Worm (Caenorhabditis elegans): ENCODE measurements around the gene R09H10.2.
"Not testable (repeated sequence)": the region's sequence is repeated elsewhere in the genome, so short reads cannot be mapped to it uniquely, and the experiment has no call there.

R09H10.2 gene

ce11 chrIV:10638977-10639376 is 36.2 kb downstream of the R09H10.2 start, which contains the start of gene F56C4.2:
F56C4.2 (plus strand) TSS chrIV:10639277.
- TF ChIP-seq spr-3 (GFP tag; optimal IDR thresholded peaks at IDR 0.05) (no peak), aha-1 (tag) (peak; percentile 65)

DNA sequence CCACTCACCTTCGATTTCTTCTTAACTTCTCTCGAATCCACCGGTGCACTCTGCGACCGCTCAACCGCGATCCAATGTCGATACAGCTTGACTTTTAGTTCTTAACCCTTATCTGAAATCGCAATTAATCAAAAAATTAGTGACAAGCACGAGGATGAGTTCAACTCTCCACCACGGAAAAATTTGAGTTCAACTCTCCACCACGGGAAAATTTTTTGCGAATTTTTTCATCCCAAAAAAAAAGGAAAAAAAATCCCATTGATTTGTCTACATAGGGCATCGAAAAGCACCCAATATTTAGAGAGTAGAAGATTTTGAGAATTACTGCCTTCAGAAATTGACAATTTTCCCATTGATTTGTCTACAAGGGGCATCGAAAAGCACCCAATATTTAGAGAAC is 51.3 kb downstream of the R09H10.2 start, which contains the start of gene glb-19:
Gene glb-19, minus strand, starts transcription at position 101 of the 400 bp plus-strand sequence.
- TF ChIP-seq lin-13 (GFP tag; optimal IDR thresholded peaks at IDR 0.05); php-3 (GFP tag; IDR thresholded peaks at IDR 0.05); ztf-7 (tag; optimal IDR thresholded peaks at IDR 0.05): not testable (repeated sequence)

Data from whole organism, L4 larva.